Worm (Caenorhabditis elegans) whole organism, L4/young adult: ENCODE data around the gene rom-1.

Experiments
- W03F9.2 ChIP-seq: fragments of 150-350 bp; optimal IDR thresholded peaks from 2 replicates; lab custom pipeline; 2014; ENCODE audit warnings: missing biosample characterization, missing genetic modification characterization
- dao-5 ChIP-seq: sonication (generic microtip); optimal IDR thresholded peaks from 2 replicates; lab custom pipeline; 2016; ENCODE audit warnings: missing genotype, missing genetic modification characterization, moderate library complexity, missing compliant biosample characterization
- him-1 ChIP-seq: sonication (generic microtip); optimal IDR thresholded peaks from 2 replicates; lab custom pipeline; 2016; ENCODE audit warnings: missing genotype, missing genetic modification reagents, missing genetic modification characterization, missing compliant biosample characterization

Gene rom-1

DNA sequence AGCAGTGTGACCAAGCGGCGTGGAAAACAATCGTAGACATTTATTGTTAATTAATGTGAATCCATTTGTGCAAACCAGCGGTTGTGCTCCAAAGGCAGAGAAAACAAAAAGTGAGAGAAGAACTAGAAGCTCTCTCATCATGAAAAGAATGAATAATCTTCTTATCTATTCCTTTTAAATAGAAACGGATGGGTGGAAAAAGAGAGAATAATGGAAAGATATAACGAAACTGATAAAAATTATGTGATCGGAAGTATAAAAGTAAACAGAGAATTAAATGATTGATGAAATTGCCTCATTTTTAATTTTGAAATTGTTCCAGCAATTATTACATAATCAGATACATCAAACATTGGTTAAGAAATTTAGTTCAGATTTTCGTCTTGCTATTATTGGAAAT, 23.6 kb upstream of the rom-1 start, which contains the start of gene clec-5:
clec-5 (minus strand) TSS at position 178 of the 400 bp plus-strand sequence.
- no peak for TF ChIP-seq dao-5
- TF ChIP-seq W03F9.2, result no peak
- no peak for TF ChIP-seq him-1 (tag; lab: Kevin White, UChicago)

DNA sequence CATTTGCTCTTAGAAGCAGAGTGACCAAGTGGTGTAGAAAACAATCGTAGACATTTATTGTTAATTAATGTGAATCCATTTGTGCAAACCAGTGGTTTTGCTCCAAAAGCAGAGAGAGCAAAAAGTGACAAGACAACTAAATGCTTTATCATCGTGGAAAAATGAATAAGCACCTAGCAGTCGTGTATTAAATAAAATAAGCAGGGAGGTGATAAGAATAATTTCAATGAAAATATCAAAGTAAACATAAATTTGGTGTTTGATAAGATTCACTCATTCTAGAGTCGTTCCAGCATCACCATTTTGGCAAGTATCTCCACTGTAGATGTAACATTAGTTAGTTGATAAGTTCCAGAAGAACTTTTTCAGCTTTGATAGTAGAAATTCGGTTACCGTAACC, 19.7 kb upstream of the rom-1 start, which contains the start of gene clec-6:
clec-6 (minus strand) TSS at position 154 of the 400 bp plus-strand sequence.
- TF ChIP-seq dao-5, result no peak
- TF ChIP-seq him-1 (tag; lab: Kevin White, UChicago), result no peak
- TF ChIP-seq W03F9.2, result no peak

DNA sequence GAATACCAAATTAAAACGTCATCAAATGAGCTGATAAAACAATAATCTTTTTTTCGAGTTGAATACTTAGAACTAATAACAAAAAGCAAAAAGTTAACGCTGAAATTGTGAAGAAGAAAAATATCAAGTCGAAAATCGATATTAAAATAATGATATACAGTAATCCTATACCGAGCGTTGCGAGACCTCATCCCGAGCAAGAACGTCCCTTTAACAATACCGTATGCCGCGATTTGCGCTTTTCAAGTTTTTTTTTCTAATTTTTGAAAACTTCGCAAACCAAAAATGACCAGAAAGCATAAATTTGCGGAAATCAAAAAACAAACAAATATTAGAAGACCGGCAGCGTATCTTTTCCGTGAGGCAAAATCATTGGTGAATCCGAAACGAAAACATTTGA, 16.0 kb upstream of the rom-1 start, which contains the start of gene F26F4.5:
F26F4.5 (minus strand) TSS at position 256 of the 400 bp plus-strand sequence.
- TF ChIP-seq dao-5 (no peak), W03F9.2 (no peak), him-1 (tag; lab: Kevin White, UChicago) (no peak)

DNA sequence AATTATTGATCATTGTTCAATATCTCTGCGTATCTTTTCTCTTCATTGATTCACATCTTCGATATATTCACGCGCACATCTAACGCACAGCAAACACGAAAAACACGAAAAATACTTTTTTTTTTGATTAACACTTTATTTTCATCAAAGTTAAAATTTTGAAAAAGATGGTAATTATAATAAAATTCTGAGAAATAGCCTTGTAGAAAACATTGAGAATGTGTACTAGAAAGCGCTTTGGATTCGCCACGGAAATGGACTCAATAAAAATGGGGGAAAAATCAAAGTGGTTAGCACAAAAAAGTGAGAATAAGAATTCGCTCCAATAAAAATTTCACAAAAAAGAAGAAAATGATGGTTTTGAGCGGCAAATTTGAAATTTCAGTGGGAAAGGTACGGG, 13.5 kb upstream of the rom-1 start, which contains the start of gene F26F4.6:
F26F4.6 (minus strand) TSS at position 101 of the 400 bp plus-strand sequence.
- TF ChIP-seq dao-5 (no peak), him-1 (tag; lab: Kevin White, UChicago) (no peak), W03F9.2 (no peak)

DNA sequence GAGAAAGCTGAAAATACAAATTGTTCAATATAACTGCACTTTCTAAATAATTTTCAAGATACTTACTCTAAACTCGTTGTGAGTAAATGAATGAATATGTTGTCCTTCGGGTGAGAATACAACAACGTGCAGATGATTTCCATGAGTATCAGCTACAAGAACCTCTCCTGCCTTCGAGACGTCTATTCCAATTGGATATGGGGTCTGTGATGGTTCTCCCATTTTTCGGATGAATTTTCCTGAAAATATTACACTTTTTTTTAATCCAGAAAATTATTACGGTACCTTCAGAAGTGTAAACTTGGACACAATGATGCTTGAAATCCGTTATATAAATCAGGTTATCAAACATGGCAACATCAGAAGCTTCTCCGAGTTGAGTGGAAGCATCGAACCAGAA, 11.7 kb upstream of the rom-1 start:
- no peak for TF ChIP-seq dao-5
- TF ChIP-seq W03F9.2, result no peak
- TF ChIP-seq him-1 (tag; lab: Kevin White, UChicago), result no peak

DNA sequence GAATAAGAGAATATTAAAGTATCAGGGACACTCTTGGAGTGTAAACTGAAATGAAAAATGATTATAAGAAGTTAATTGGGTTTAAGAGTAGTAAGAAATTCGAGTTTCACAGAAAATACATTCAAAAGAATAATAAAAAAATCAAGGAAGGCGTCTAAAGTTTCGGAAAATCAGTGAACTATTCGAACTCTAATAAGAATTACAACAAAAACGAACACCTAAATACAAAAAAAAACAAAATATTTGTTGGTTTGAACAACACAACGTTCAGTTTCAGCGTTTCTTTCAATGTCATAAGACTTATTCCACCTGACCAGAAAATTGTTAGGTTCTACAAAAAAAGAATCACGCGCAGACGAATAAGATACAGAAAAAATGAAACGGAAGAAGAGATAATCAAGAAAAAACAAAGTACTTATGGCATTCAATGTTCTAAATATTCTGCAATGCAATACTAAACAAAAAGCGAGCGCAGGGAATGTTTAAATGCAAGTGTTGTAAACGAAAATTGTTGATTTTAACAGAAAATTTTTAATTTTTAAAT, 7.9 kb upstream of the rom-1 start, which contains the start of gene nhl-2:
nhl-2 (minus strand) TSS at position 51 of the 544 bp plus-strand sequence.
- no peak for TF ChIP-seq W03F9.2
- no peak for TF ChIP-seq him-1 (tag; lab: Kevin White, UChicago)
- no peak for TF ChIP-seq dao-5

DNA sequence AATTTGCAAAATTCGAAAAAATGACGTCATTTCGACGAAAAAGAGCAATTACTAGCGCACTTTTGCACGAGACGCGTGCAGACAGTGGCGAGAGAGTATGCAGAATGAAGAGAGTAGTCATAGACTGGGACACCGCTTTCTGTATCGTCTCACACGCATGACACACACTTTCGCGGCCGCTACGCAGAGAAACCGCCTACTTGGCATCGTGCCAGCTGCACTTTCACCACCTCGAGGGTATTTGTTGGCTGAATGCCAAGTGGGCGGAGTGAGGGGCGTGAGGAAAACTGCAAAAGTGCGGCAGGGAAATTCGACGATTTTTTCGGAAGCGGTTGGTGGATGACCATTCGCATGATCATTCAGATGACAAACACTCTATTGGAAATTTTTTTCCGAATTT, 7.3 kb upstream of the rom-1 start:
- TF ChIP-seq W03F9.2 (peak; percentile 95), him-1 (tag; lab: Kevin White, UChicago) (peak; percentile 98), dao-5 (no peak)

DNA sequence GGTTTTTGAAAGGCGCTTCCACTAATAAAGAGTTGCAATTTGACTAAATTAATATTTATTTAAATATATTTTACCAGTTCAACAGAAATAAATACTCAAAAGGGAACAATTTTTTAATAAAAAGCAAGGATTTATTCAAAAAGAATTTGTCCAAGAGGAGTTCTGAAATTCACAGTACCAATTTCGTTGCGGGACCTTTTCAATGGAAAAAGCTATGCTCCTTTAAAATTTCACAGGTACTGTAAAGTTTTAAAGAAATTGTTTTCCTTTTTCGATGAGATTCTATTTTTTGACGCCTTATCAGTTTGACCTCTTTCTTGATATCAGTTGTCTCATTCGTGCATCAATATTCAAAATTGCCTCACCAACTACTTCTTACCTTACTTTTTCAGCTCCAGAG, 6.7 kb upstream of the rom-1 start, which contains the start of gene tag-340:
tag-340 (plus strand) TSS at position 249 of the 400 bp plus-strand sequence.
- TF ChIP-seq dao-5 (no peak), him-1 (tag; lab: Kevin White, UChicago) (no peak), W03F9.2 (no peak)

DNA sequence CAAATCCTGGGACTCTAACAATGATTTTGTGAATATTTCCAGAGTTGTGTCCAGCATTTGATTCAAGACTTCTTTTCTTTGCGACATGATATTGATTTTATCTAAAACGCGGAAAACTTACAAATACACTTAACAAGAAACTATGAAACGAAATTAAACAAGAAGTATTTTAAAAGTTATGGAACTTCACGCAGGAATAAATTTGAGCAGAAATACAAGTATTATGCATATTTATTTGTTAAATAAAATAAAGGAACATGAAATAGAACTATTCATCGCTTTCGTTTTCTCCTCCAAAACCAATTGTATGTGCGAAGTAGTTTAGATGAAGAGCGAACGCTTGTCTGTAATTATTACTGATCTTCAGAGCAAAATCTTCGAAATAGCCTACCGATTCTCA, 3.2 kb upstream of the rom-1 start, which contains the start of gene kbp-2:
kbp-2 (minus strand) TSS at position 101 of the 400 bp plus-strand sequence.
- no peak for TF ChIP-seq him-1 (tag; lab: Kevin White, UChicago)
- no peak for TF ChIP-seq W03F9.2
- no peak for TF ChIP-seq dao-5

DNA sequence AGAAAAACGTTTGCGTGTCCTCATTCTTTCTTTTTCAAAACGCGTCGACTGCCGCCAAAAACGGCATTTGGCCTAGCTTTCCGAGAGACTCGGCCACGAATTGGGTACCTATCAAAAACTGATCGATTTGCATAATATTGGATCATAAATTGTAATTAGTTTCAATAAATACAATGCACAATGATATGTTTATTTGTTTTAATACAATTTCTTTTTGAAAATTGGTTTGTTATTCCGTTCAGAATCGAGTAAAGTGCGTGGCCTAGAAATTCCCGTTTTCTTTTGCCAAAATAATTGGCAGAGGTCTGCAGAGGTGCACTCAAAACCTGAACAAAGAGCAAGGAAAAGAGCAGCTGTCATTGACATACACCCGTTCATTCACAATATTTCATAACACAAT, 1.6 kb upstream of the rom-1 start, which contains the start of gene F26F4.8:
F26F4.8 (minus strand) TSS at position 69 of the 400 bp plus-strand sequence.
- no peak for TF ChIP-seq him-1 (tag; lab: Kevin White, UChicago)
- TF ChIP-seq W03F9.2, result no peak
- TF ChIP-seq dao-5, result no peak

DNA sequence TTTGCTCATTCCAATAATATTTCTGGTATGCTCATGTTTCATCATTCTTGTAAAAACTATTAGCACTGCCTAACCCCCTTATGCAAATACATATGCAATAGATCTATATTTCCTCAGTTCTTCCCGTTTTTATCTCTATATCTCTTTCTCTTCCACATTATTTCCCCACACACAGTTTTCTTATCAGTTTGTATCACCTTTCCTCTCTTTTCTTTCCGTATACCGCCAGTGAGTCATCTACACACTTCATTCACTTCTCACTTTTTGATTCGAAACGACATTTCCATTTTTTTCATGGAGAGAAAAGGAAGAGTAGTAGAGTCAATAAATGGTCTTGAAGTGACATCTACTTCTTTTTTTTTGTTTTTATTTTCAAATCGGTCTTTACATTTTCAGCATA, 631 bp upstream of the rom-1 start:
- TF ChIP-seq dao-5 (no peak), him-1 (tag; lab: Kevin White, UChicago) (no peak), W03F9.2 (no peak)

DNA sequence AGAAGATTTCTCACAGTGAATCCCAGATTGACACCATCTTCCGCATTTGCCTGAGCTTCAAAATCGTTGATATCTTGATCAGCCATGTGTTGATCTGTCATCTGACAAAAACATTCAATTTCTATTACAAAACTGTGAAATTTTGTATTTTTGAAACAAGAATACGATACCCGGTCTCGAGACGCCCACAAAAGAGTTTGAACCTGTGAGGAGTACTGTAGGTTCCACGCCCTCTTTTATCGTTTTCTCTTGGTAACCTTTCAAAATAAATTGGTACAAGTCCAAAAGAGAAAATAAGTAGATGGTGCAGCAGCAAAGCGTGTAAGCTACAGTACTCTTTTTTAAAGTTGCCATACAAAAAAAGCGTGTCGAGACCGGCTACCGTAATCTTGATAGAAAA, 2.9 kb downstream of the rom-1 start, which contains the start of gene F26F4.12:
F26F4.12 (minus strand) TSS at position 101 of the 400 bp plus-strand sequence.
- TF ChIP-seq W03F9.2 (no peak), him-1 (tag; lab: Kevin White, UChicago) (no peak), dao-5 (no peak)

DNA sequence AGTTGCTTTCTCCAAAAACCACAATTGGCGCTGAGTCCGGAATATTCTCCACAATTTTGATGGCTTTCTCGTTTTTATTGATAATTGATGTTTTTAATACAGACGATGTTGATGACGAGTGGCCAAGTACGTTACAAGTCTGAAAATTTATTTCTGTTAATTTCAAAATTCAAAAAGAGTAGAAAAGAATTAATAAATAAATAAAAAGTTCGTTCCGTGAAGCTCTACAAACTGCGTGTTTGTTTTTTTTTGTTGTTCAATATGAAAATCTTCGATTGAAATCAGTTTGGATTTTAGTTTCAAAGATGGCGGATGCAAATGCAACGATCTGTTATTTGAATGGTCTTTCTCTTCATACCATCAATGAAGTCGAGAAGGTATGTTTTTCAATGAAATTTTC, 4.0 kb downstream of the rom-1 start, which contains the start of gene F26F4.2:
F26F4.2 (plus strand) TSS at position 301 of the 400 bp plus-strand sequence.
- TF ChIP-seq him-1 (tag; lab: Kevin White, UChicago) (no peak), W03F9.2 (no peak)

DNA sequence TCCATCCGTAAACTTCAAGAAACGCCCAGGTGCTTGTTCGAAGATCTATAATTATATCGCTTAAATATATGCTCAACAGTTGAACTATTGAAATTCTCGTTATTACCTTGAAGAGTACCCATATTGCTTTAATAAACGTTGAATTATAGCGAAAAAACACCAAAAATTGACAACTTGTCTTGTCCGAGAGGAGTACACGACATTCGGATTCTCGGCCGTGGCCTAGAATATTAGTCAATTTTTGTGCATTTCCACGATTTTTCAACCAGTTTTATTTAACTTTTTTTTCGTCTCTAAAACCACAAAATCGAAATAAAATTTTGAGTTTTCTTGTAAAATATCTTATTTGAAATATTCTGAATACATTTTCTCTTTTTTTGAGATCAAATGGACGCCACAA, 5.3 kb downstream of the rom-1 start, which contains the start of the genes F26F4.9 and cee-1:
F26F4.9 (minus strand) TSS at position 205 of the 400 bp plus-strand sequence.
cee-1 (plus strand) TSS at position 383 of the 400 bp plus-strand sequence.
- TF ChIP-seq him-1 (tag; lab: Kevin White, UChicago), result no peak
- TF ChIP-seq dao-5, result no peak
- TF ChIP-seq W03F9.2, result peak; percentile 52

DNA sequence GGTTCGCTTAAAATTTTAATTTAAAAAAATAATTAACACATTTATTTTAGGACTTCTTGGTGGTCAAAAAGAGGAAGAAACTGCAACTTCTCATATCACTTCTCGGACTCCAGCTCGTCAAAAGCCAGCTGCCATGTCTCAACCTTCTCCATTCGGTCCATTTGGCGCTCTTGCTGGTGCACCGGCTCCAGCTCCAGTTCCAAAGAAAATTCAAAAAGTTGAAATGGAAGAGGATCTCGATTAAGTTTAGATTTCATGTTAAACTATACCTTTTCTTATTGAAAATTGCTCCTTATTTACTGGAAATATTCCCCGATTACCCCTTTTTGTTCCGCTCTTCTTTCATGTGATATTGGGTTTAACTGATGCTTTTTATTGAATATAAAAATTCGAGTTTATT, 6.7 kb downstream of the rom-1 start:
- no peak for TF ChIP-seq dao-5
- TF ChIP-seq W03F9.2, result no peak
- no peak for TF ChIP-seq him-1 (tag; lab: Kevin White, UChicago)
